Worm (Caenorhabditis elegans): ENCODE data around the gene F10C1.23.

- TF ChIP-seq him-1 (tag; optimal IDR thresholded peaks at IDR 0.05) (no peak), dao-5 (tag; optimal IDR thresholded peaks at IDR 0.05) (no peak)
Observed at ce11 chrII:5747312-5747711, 10.5 kb upstream of the F10C1.23 start.

Measured in whole organism, L4/young adult.